Worm (Caenorhabditis elegans) whole organism, L3 larva: ENCODE results near the gene csa-1.

ENCODE experiments used
- R02D3.7 ChIP-seq: fragments of 150-350 bp; optimal IDR thresholded peaks from 2 replicates; lab custom pipeline; 2014; ENCODE audit warnings: missing biosample characterization, missing genetic modification characterization
- ZK546.5 ChIP-seq: sonication (generic microtip); optimal IDR thresholded peaks from 2 replicates; lab custom pipeline; 2017; ENCODE audit warnings: missing biosample characterization, missing genetic modification characterization
- aly-2 ChIP-seq: fragments of 150-350 bp; optimal IDR thresholded peaks from 2 replicates; lab custom pipeline; 2014; ENCODE audit warnings: missing biosample characterization, missing genetic modification characterization
- ama-1 ChIP-seq: fragments of 150-350 bp; optimal IDR thresholded peaks from 2 replicates; lab custom pipeline; 2018
- ceh-16 ChIP-seq: sonication (generic microtip); optimal IDR thresholded peaks from 2 replicates; lab custom pipeline; 2017; ENCODE audit warnings: missing biosample characterization, missing genetic modification characterization
- ceh-28 ChIP-seq: fragments of 150-350 bp; optimal IDR thresholded peaks from 2 replicates; lab custom pipeline; 2014; ENCODE audit warnings: missing biosample characterization, missing genetic modification reagents, missing genetic modification characterization
- ceh-82 ChIP-seq: fragments of 150-350 bp; optimal IDR thresholded peaks from 2 replicates; lab custom pipeline; 2014; ENCODE audit warnings: missing biosample characterization, missing genetic modification characterization
- ceh-9 ChIP-seq: sonication (generic microtip); optimal IDR thresholded peaks from 2 replicates; lab custom pipeline; 2018; ENCODE audit warnings: missing biosample characterization, missing genetic modification characterization
- daf-12 ChIP-seq: fragments of 150-350 bp; optimal IDR thresholded peaks from 2 replicates; lab custom pipeline; 2014; ENCODE audit warnings: missing biosample characterization, missing genetic modification reagents, missing genetic modification characterization
- egl-27 ChIP-seq: sonication (generic microtip); optimal IDR thresholded peaks from 4 replicates; lab custom pipeline; 2017; ENCODE audit warnings: missing biosample characterization, missing genetic modification reagents, missing genetic modification characterization
- egl-5 ChIP-seq: fragments of 150-350 bp; optimal IDR thresholded peaks from 2 replicates; lab custom pipeline; 2017; ENCODE audit warnings: missing biosample characterization, missing genetic modification reagents, missing genetic modification characterization, inconsistent platforms
- elt-1 ChIP-seq: fragments of 150-350 bp; optimal IDR thresholded peaks from 2 replicates; lab custom pipeline; 2014; ENCODE audit warnings: missing biosample characterization, missing genetic modification characterization
- elt-2 ChIP-seq: sonication (generic microtip); optimal IDR thresholded peaks from 2 replicates; lab custom pipeline; 2016; ENCODE audit warnings: missing genetic modification reagents, mild to moderate bottlenecking, missing genetic modification characterization, missing compliant biosample characterization
- elt-3 ChIP-seq, 3 experiments: fragments of 150-350 bp in 1 of 3; sonication (generic microtip) in 2 of 3; optimal IDR thresholded peaks; 2 replicates in 2 of 3; 4 replicates in 1 of 3; lab custom pipeline; 2014 to 2017; ENCODE audit warnings: missing biosample characterization in 3 of 3, missing genetic modification characterization in 3 of 3
- eor-1 ChIP-seq, 2 experiments: fragments of 150-350 bp; optimal IDR thresholded peaks; 2 replicates each; lab custom pipeline; 2014 to 2018; ENCODE audit warnings: missing biosample characterization in 2 of 2, missing genetic modification characterization in 2 of 2
- fkh-10 ChIP-seq: sonication (generic microtip); optimal IDR thresholded peaks from 2 replicates; lab custom pipeline; 2017; ENCODE audit warnings: missing biosample characterization, missing genetic modification reagents, missing genetic modification characterization
- fkh-2 ChIP-seq: fragments of 150-350 bp; optimal IDR thresholded peaks from 2 replicates; lab custom pipeline; 2014; ENCODE audit warnings: missing biosample characterization, missing genetic modification reagents, missing genetic modification characterization
- fos-1 ChIP-seq: fragments of 150-350 bp; optimal IDR thresholded peaks from 2 replicates; lab custom pipeline; 2014; ENCODE audit warnings: missing biosample characterization, missing genetic modification characterization
- hmg-11 ChIP-seq: sonication (generic microtip); optimal IDR thresholded peaks from 2 replicates; lab custom pipeline; 2016; ENCODE audit warnings: missing genetic modification characterization, missing compliant biosample characterization
- jun-1 ChIP-seq: fragments of 150-350 bp; optimal IDR thresholded peaks from 2 replicates; lab custom pipeline; 2014; ENCODE audit warnings: missing biosample characterization, missing genetic modification reagents, missing genetic modification characterization
- lin-15B ChIP-seq: fragments of 150-350 bp; optimal IDR thresholded peaks from 2 replicates; lab custom pipeline; 2014; ENCODE audit warnings: missing biosample characterization, missing genetic modification characterization
- lin-39 ChIP-seq: fragments of 150-350 bp; optimal IDR thresholded peaks from 2 replicates; lab custom pipeline; 2018; ENCODE audit warnings: missing biosample characterization, missing genetic modification reagents, missing genetic modification characterization
- lsy-12 ChIP-seq: sonication (generic microtip); optimal IDR thresholded peaks from 2 replicates; lab custom pipeline; 2016; ENCODE audit warnings: mild to moderate bottlenecking, missing genetic modification characterization, missing compliant biosample characterization
- mdl-1 ChIP-seq: fragments of 150-350 bp; optimal IDR thresholded peaks from 2 replicates; lab custom pipeline; 2014; ENCODE audit warnings: missing biosample characterization, missing genetic modification characterization
- mml-1 ChIP-seq: fragments of 150-350 bp; sonication (generic microtip); optimal IDR thresholded peaks from 3 replicates; lab custom pipeline; 2014; ENCODE audit warnings: missing biosample characterization, missing genetic modification characterization
- nfya-1 ChIP-seq: sonication (generic microtip); optimal IDR thresholded peaks from 2 replicates; lab custom pipeline; 2017; ENCODE audit warnings: missing genetic modification characterization, mild to moderate bottlenecking, missing compliant biosample characterization, antibody characterized with exemption, moderate library complexity; ENCODE audit not compliant: insufficient read depth
- nhr-11 ChIP-seq: fragments of 150-350 bp; optimal IDR thresholded peaks from 2 replicates; lab custom pipeline; 2014; ENCODE audit warnings: missing biosample characterization, missing genetic modification characterization
- nhr-12 ChIP-seq: fragments of 150-350 bp; optimal IDR thresholded peaks from 2 replicates; lab custom pipeline; 2014; ENCODE audit warnings: missing biosample characterization, missing genetic modification characterization
- nhr-23 ChIP-seq: fragments of 150-350 bp; optimal IDR thresholded peaks from 2 replicates; lab custom pipeline; 2014; ENCODE audit warnings: missing biosample characterization, missing genetic modification reagents, missing genetic modification characterization
- nhr-237 ChIP-seq: fragments of 150-350 bp; optimal IDR thresholded peaks from 2 replicates; lab custom pipeline; 2014; ENCODE audit warnings: missing biosample characterization, missing genetic modification characterization
- nhr-25 ChIP-seq: sonication (generic microtip); optimal IDR thresholded peaks from 2 replicates; lab custom pipeline; 2017; ENCODE audit warnings: missing biosample characterization, missing genetic modification characterization
- nhr-28 ChIP-seq: fragments of 150-350 bp; optimal IDR thresholded peaks from 2 replicates; lab custom pipeline; 2014; ENCODE audit warnings: missing biosample characterization, missing genetic modification characterization
- nhr-43 ChIP-seq: sonication (generic microtip); optimal IDR thresholded peaks from 2 replicates; lab custom pipeline; 2016; ENCODE audit warnings: mild to moderate bottlenecking, missing genetic modification characterization, missing compliant biosample characterization; ENCODE audit not compliant: poor library complexity, severe bottlenecking
- nhr-67 ChIP-seq: fragments of 150-350 bp; optimal IDR thresholded peaks from 2 replicates; lab custom pipeline; 2014; ENCODE audit warnings: missing biosample characterization, missing genetic modification characterization
- nhr-76 ChIP-seq: fragments of 150-350 bp; sonication (generic microtip); optimal IDR thresholded peaks from 5 replicates; lab custom pipeline; 2014; ENCODE audit warnings: missing biosample characterization, missing genetic modification characterization
- nhr-77 ChIP-seq: fragments of 150-350 bp; optimal IDR thresholded peaks from 2 replicates; lab custom pipeline; 2014; ENCODE audit warnings: missing biosample characterization, missing genetic modification characterization
- pha-4 ChIP-seq: fragments of 150-350 bp; optimal IDR thresholded peaks from 2 replicates; lab custom pipeline; 2014; ENCODE audit warnings: missing biosample characterization, missing genetic modification reagents, missing genetic modification characterization
- pqm-1 ChIP-seq: fragments of 150-350 bp; optimal IDR thresholded peaks from 2 replicates; lab custom pipeline; 2017; ENCODE audit warnings: missing biosample characterization, missing genetic modification characterization, inconsistent platforms
- sea-2 ChIP-seq: fragments of 150-350 bp; sonication (generic microtip); optimal IDR thresholded peaks from 4 replicates; lab custom pipeline; 2014; ENCODE audit warnings: missing biosample characterization, missing genetic modification reagents, missing genetic modification characterization
- skn-1 ChIP-seq: fragments of 150-350 bp; optimal IDR thresholded peaks from 2 replicates; lab custom pipeline; 2014; ENCODE audit warnings: missing biosample characterization, missing genetic modification characterization
- snpc-4 ChIP-seq: fragments of 150-350 bp; optimal IDR thresholded peaks from 2 replicates; lab custom pipeline; 2014; ENCODE audit warnings: missing biosample characterization, missing genetic modification characterization
- tbx-2 ChIP-seq: sonication (generic microtip); optimal IDR thresholded peaks from 2 replicates; lab custom pipeline; 2016; ENCODE audit warnings: mild to moderate bottlenecking, missing genetic modification characterization, missing compliant biosample characterization
- unc-39 ChIP-seq: sonication (generic microtip); optimal IDR thresholded peaks from 4 replicates; lab custom pipeline; 2017; ENCODE audit warnings: missing biosample characterization, missing genetic modification characterization
- unc-62 ChIP-seq: fragments of 150-350 bp; sonication (generic microtip); optimal IDR thresholded peaks from 4 replicates; lab custom pipeline; 2014; ENCODE audit warnings: missing biosample characterization, missing genetic modification reagents, missing genetic modification characterization
- zag-1 ChIP-seq: fragments of 150-350 bp; optimal IDR thresholded peaks from 2 replicates; lab custom pipeline; 2014; ENCODE audit warnings: missing biosample characterization, missing genetic modification characterization
- ztf-11 ChIP-seq: fragments of 150-350 bp; optimal IDR thresholded peaks from 2 replicates; lab custom pipeline; 2014; ENCODE audit warnings: missing biosample characterization, missing genetic modification characterization
- ztf-4 ChIP-seq: fragments of 150-350 bp; optimal IDR thresholded peaks from 2 replicates; lab custom pipeline; 2014; ENCODE audit warnings: missing biosample characterization, missing genetic modification characterization

The csa-1 gene

ce11 chrII:9282787-9283186 is 36.7 kb downstream of the csa-1 start:
- TF ChIP-seq hmg-11 (tag; lab: Kevin White, UChicago) (peak; percentile 99), nhr-43 (tag; lab: Kevin White, UChicago) (peak; percentile 81), ztf-4 (peak; percentile 64), nfya-1 (tag; lab: Kevin White, UChicago) (peak; percentile 97), ceh-28 (peak; percentile 94), nhr-77 (tag; lab: Kevin White, UChicago) (no peak), ceh-9 (tag; lab: Kevin White, UChicago) (no peak), nhr-25 (tag; lab: Kevin White, UChicago) (peak; percentile 97), ztf-11 (peak; percentile 32), nhr-76 (tag; lab: Kevin White, UChicago) (no peak), ZK546.5 (no peak), skn-1 (peak; percentile 64), sea-2 (no peak), zag-1 (tag; lab: Kevin White, UChicago) (no peak), nhr-11 (peak; percentile 88), nhr-67 (no peak), nhr-12 (no peak), jun-1 (tag; lab: Kevin White, UChicago) (peak; percentile 93), daf-12 (no peak), ceh-82 (tag; lab: Kevin White, UChicago) (no peak), snpc-4 (peak; percentile 28), ama-1 (peak; percentile 91), fkh-2 (tag; lab: Kevin White, UChicago) (no peak), lin-39 (tag; lab: Kevin White, UChicago) (peak; percentile 96), nhr-28 (tag; lab: Kevin White, UChicago) (no peak), R02D3.7 (tag; lab: Kevin White, UChicago) (peak; percentile 51), pha-4 (tag; lab: Kevin White, UChicago) (peak; percentile 90), tbx-2 (tag; lab: Kevin White, UChicago) (peak; percentile 78), nhr-237 (no peak), egl-27 (tag; lab: Kevin White, UChicago) (peak; percentile 13), fos-1 (peak; percentile 78), aly-2 (tag; lab: Kevin White, UChicago) (peak; percentile 16), ceh-16 (tag; lab: Kevin White, UChicago) (no peak), elt-1 (peak; percentile 15), mdl-1 (tag; lab: Kevin White, UChicago) (peak; percentile 64), pqm-1 (tag; lab: Kevin White, UChicago) (peak; percentile 95), eor-1 (tag; optimal IDR thresholded peaks at IDR 0.05; lab: Kevin White, UChicago) (no peak), unc-62 (GFP tag; lab: Kevin White, UChicago) (peak; percentile 87), unc-39 (tag; lab: Kevin White, UChicago) (no peak), nhr-23 (tag; lab: Kevin White, UChicago) (peak; percentile 90), mml-1 (tag; lab: Kevin White, UChicago) (no peak), fkh-10 (GFP tag; lab: Kevin White, UChicago) (peak; percentile 61), elt-2 (tag; lab: Kevin White, UChicago) (peak; percentile 88), egl-5 (tag; lab: Kevin White, UChicago) (peak; percentile 56), lin-15B (tag; lab: Kevin White, UChicago) (peak; percentile 88), lsy-12 (peak; percentile 96), elt-3 (tag; optimal IDR thresholded peaks at IDR 0.05; lab: Kevin White, UChicago) (peak in 1 of 3 experiments; percentile 62)
- TF ChIP-seq, all 47 proteins: peak for 30

- TF ChIP-seq lin-39 (tag; lab: Kevin White, UChicago) (no peak), fos-1 (no peak), ceh-16 (tag; lab: Kevin White, UChicago) (no peak), lsy-12 (no peak), unc-62 (GFP tag; lab: Kevin White, UChicago) (no peak), ceh-82 (tag; lab: Kevin White, UChicago) (no peak), snpc-4 (no peak), nhr-43 (tag; lab: Kevin White, UChicago) (no peak), nhr-28 (tag; lab: Kevin White, UChicago) (no peak), aly-2 (tag; lab: Kevin White, UChicago) (no peak), nhr-77 (tag; lab: Kevin White, UChicago) (no peak), elt-1 (no peak), fkh-2 (tag; lab: Kevin White, UChicago) (no peak), nhr-23 (tag; lab: Kevin White, UChicago) (no peak)
Measured at ce11 chrII:9282065-9282464, 37.5 kb downstream of the csa-1 start.
